Worm (Caenorhabditis elegans) whole organism, L3 larva: ENCODE results near the gene nono-1.

Source experiments
- R02D3.7 ChIP-seq: fragments of 150-350 bp; optimal IDR thresholded peaks from 2 replicates; lab custom pipeline; 2014; ENCODE audit warnings: missing biosample characterization, missing genetic modification characterization
- aly-2 ChIP-seq: fragments of 150-350 bp; optimal IDR thresholded peaks from 2 replicates; lab custom pipeline; 2014; ENCODE audit warnings: missing biosample characterization, missing genetic modification characterization
- ceh-16 ChIP-seq: sonication (generic microtip); optimal IDR thresholded peaks from 2 replicates; lab custom pipeline; 2017; ENCODE audit warnings: missing biosample characterization, missing genetic modification characterization
- ceh-82 ChIP-seq: fragments of 150-350 bp; optimal IDR thresholded peaks from 2 replicates; lab custom pipeline; 2014; ENCODE audit warnings: missing biosample characterization, missing genetic modification characterization
- daf-12 ChIP-seq: fragments of 150-350 bp; optimal IDR thresholded peaks from 2 replicates; lab custom pipeline; 2014; ENCODE audit warnings: missing biosample characterization, missing genetic modification reagents, missing genetic modification characterization
- egl-27 ChIP-seq: sonication (generic microtip); optimal IDR thresholded peaks from 4 replicates; lab custom pipeline; 2017; ENCODE audit warnings: missing biosample characterization, missing genetic modification reagents, missing genetic modification characterization
- egl-5 ChIP-seq: fragments of 150-350 bp; optimal IDR thresholded peaks from 2 replicates; lab custom pipeline; 2017; ENCODE audit warnings: missing biosample characterization, missing genetic modification reagents, missing genetic modification characterization, inconsistent platforms
- elt-2 ChIP-seq: sonication (generic microtip); optimal IDR thresholded peaks from 2 replicates; lab custom pipeline; 2016; ENCODE audit warnings: missing genetic modification reagents, mild to moderate bottlenecking, missing genetic modification characterization, missing compliant biosample characterization
- elt-3 ChIP-seq, 3 experiments: fragments of 150-350 bp in 1 of 3; sonication (generic microtip) in 2 of 3; optimal IDR thresholded peaks; 2 replicates in 2 of 3; 4 replicates in 1 of 3; lab custom pipeline; 2014 to 2017; ENCODE audit warnings: missing biosample characterization in 3 of 3, missing genetic modification characterization in 3 of 3
- eor-1 ChIP-seq, 2 experiments: fragments of 150-350 bp; optimal IDR thresholded peaks; 2 replicates each; lab custom pipeline; 2014 to 2018; ENCODE audit warnings: missing biosample characterization in 2 of 2, missing genetic modification characterization in 2 of 2
- fkh-2 ChIP-seq: fragments of 150-350 bp; optimal IDR thresholded peaks from 2 replicates; lab custom pipeline; 2014; ENCODE audit warnings: missing biosample characterization, missing genetic modification reagents, missing genetic modification characterization
- fos-1 ChIP-seq: fragments of 150-350 bp; optimal IDR thresholded peaks from 2 replicates; lab custom pipeline; 2014; ENCODE audit warnings: missing biosample characterization, missing genetic modification characterization
- jun-1 ChIP-seq: fragments of 150-350 bp; optimal IDR thresholded peaks from 2 replicates; lab custom pipeline; 2014; ENCODE audit warnings: missing biosample characterization, missing genetic modification reagents, missing genetic modification characterization
- lin-15B ChIP-seq: fragments of 150-350 bp; optimal IDR thresholded peaks from 2 replicates; lab custom pipeline; 2014; ENCODE audit warnings: missing biosample characterization, missing genetic modification characterization
- lsy-12 ChIP-seq: sonication (generic microtip); optimal IDR thresholded peaks from 2 replicates; lab custom pipeline; 2016; ENCODE audit warnings: mild to moderate bottlenecking, missing genetic modification characterization, missing compliant biosample characterization
- mdl-1 ChIP-seq: fragments of 150-350 bp; optimal IDR thresholded peaks from 2 replicates; lab custom pipeline; 2014; ENCODE audit warnings: missing biosample characterization, missing genetic modification characterization
- nfya-1 ChIP-seq: sonication (generic microtip); optimal IDR thresholded peaks from 2 replicates; lab custom pipeline; 2017; ENCODE audit warnings: missing genetic modification characterization, mild to moderate bottlenecking, missing compliant biosample characterization, antibody characterized with exemption, moderate library complexity; ENCODE audit not compliant: insufficient read depth
- nhr-12 ChIP-seq: fragments of 150-350 bp; optimal IDR thresholded peaks from 2 replicates; lab custom pipeline; 2014; ENCODE audit warnings: missing biosample characterization, missing genetic modification characterization
- nhr-25 ChIP-seq: sonication (generic microtip); optimal IDR thresholded peaks from 2 replicates; lab custom pipeline; 2017; ENCODE audit warnings: missing biosample characterization, missing genetic modification characterization
- nhr-28 ChIP-seq: fragments of 150-350 bp; optimal IDR thresholded peaks from 2 replicates; lab custom pipeline; 2014; ENCODE audit warnings: missing biosample characterization, missing genetic modification characterization
- nhr-43 ChIP-seq: sonication (generic microtip); optimal IDR thresholded peaks from 2 replicates; lab custom pipeline; 2016; ENCODE audit warnings: mild to moderate bottlenecking, missing genetic modification characterization, missing compliant biosample characterization; ENCODE audit not compliant: poor library complexity, severe bottlenecking
- nhr-67 ChIP-seq: fragments of 150-350 bp; optimal IDR thresholded peaks from 2 replicates; lab custom pipeline; 2014; ENCODE audit warnings: missing biosample characterization, missing genetic modification characterization
- nhr-76 ChIP-seq: fragments of 150-350 bp; sonication (generic microtip); optimal IDR thresholded peaks from 5 replicates; lab custom pipeline; 2014; ENCODE audit warnings: missing biosample characterization, missing genetic modification characterization
- nhr-77 ChIP-seq: fragments of 150-350 bp; optimal IDR thresholded peaks from 2 replicates; lab custom pipeline; 2014; ENCODE audit warnings: missing biosample characterization, missing genetic modification characterization
- pha-4 ChIP-seq: fragments of 150-350 bp; optimal IDR thresholded peaks from 2 replicates; lab custom pipeline; 2014; ENCODE audit warnings: missing biosample characterization, missing genetic modification reagents, missing genetic modification characterization
- pqm-1 ChIP-seq: fragments of 150-350 bp; optimal IDR thresholded peaks from 2 replicates; lab custom pipeline; 2017; ENCODE audit warnings: missing biosample characterization, missing genetic modification characterization, inconsistent platforms
- tbx-2 ChIP-seq: sonication (generic microtip); optimal IDR thresholded peaks from 2 replicates; lab custom pipeline; 2016; ENCODE audit warnings: mild to moderate bottlenecking, missing genetic modification characterization, missing compliant biosample characterization
- unc-39 ChIP-seq: sonication (generic microtip); optimal IDR thresholded peaks from 4 replicates; lab custom pipeline; 2017; ENCODE audit warnings: missing biosample characterization, missing genetic modification characterization
- unc-62 ChIP-seq: fragments of 150-350 bp; sonication (generic microtip); optimal IDR thresholded peaks from 4 replicates; lab custom pipeline; 2014; ENCODE audit warnings: missing biosample characterization, missing genetic modification reagents, missing genetic modification characterization
- ztf-11 ChIP-seq: fragments of 150-350 bp; optimal IDR thresholded peaks from 2 replicates; lab custom pipeline; 2014; ENCODE audit warnings: missing biosample characterization, missing genetic modification characterization
- ztf-4 ChIP-seq: fragments of 150-350 bp; optimal IDR thresholded peaks from 2 replicates; lab custom pipeline; 2014; ENCODE audit warnings: missing biosample characterization, missing genetic modification characterization

nono-1 gene

ce11 chrIII:5981407-5981806 lies 23.4 kb upstream of the nono-1 start (continued):
- TF ChIP-seq ceh-82 (tag; lab: Kevin White, UChicago) (no peak), fos-1 (tag; lab: Kevin White, UChicago) (no peak), ceh-16 (tag; lab: Kevin White, UChicago) (no peak), pha-4 (tag; lab: Kevin White, UChicago) (peak; percentile 1), elt-3 (tag; optimal IDR thresholded peaks at IDR 0.05; lab: Kevin White, UChicago) (no peak), nhr-25 (tag; lab: Kevin White, UChicago) (no peak), nhr-12 (tag; lab: Kevin White, UChicago) (no peak), egl-27 (tag; lab: Kevin White, UChicago) (no peak), ztf-4 (tag; lab: Kevin White, UChicago) (no peak), tbx-2 (tag; lab: Kevin White, UChicago) (no peak), lin-15B (tag; lab: Kevin White, UChicago) (no peak), fkh-2 (tag; lab: Kevin White, UChicago) (no peak), nfya-1 (tag; lab: Kevin White, UChicago) (no peak)

ce11 chrIII:5980274-5980918 lies 22.4 kb upstream of the nono-1 start:
- TF ChIP-seq fkh-2 (tag; lab: Kevin White, UChicago): no peak
- TF ChIP-seq lsy-12: no peak
- TF ChIP-seq elt-2: peak; percentile 30
- no peak for TF ChIP-seq nhr-12 (tag; lab: Kevin White, UChicago)
- no peak for TF ChIP-seq nhr-43 (tag; lab: Kevin White, UChicago)
- TF ChIP-seq pha-4 (tag; lab: Kevin White, UChicago): peak; percentile 93
- TF ChIP-seq mdl-1 (tag; lab: Kevin White, UChicago): no peak
- TF ChIP-seq, all 47 proteins: peak for 2

- no peak for TF ChIP-seq pqm-1 (tag; lab: Kevin White, UChicago)
- TF ChIP-seq daf-12 (tag; lab: Kevin White, UChicago): no peak
- TF ChIP-seq jun-1 (tag; lab: Kevin White, UChicago): no peak
- TF ChIP-seq egl-5 (tag; lab: Kevin White, UChicago): no peak
- no peak for TF ChIP-seq unc-62
- TF ChIP-seq egl-27 (tag; lab: Kevin White, UChicago): no peak
- TF ChIP-seq tbx-2 (tag; lab: Kevin White, UChicago): no peak
- no peak for TF ChIP-seq nhr-76 (tag; lab: Kevin White, UChicago)
- TF ChIP-seq fkh-2 (tag; lab: Kevin White, UChicago): no peak
- no peak for TF ChIP-seq nhr-12 (tag; lab: Kevin White, UChicago)
- TF ChIP-seq eor-1 (tag; optimal IDR thresholded peaks at IDR 0.05; lab: Kevin White, UChicago): no peak
- no peak for TF ChIP-seq nhr-77
- TF ChIP-seq nfya-1 (tag; lab: Kevin White, UChicago): no peak
Observed at ce11 chrIII:5976021-5976420, 18.0 kb upstream of the nono-1 start.

ce11 chrIII:5975005-5975730 lies 17.1 kb upstream of the nono-1 start, which contains the start of gene mlp-1:
mlp-1 (minus strand) TSS chrIII:5975055.
- TF ChIP-seq pqm-1 (tag; lab: Kevin White, UChicago) (no peak), unc-39 (no peak), nhr-77 (no peak), nhr-67 (tag; lab: Kevin White, UChicago) (no peak), elt-3 (tag; optimal IDR thresholded peaks at IDR 0.05; lab: Kevin White, UChicago) (no peak)

ce11 chrIII:5967640-5968039 lies 9.6 kb upstream of the nono-1 start:
- no peak for TF ChIP-seq lsy-12
- TF ChIP-seq nfya-1 (tag; lab: Kevin White, UChicago): no peak
- no peak for TF ChIP-seq nhr-28 (tag; lab: Kevin White, UChicago)
- TF ChIP-seq aly-2 (tag; lab: Kevin White, UChicago): no peak
- TF ChIP-seq R02D3.7: no peak
- TF ChIP-seq nhr-12 (tag; lab: Kevin White, UChicago): no peak
- no peak for TF ChIP-seq eor-1 (tag; optimal IDR thresholded peaks at IDR 0.05; lab: Kevin White, UChicago)
- TF ChIP-seq nhr-76 (tag; lab: Kevin White, UChicago): no peak
- no peak for TF ChIP-seq unc-62
- TF ChIP-seq ztf-11 (tag; lab: Kevin White, UChicago): no peak
- no peak for TF ChIP-seq lin-15B (tag; lab: Kevin White, UChicago)
- TF ChIP-seq ceh-16 (tag; lab: Kevin White, UChicago): no peak
